Fruit fly (Drosophila melanogaster) whole organism, embryonic: ENCODE measurements around the gene Neurl4.
A peak's percentile ranks its signal among the peaks of the same experiment; 100 is the strongest.

Experiments
- CG10267 ChIP-seq: fragments of 200-800 bp; sonication (Bioruptor generic); optimal IDR thresholded peaks from 2 replicates; lab custom pipeline; 2018; ENCODE audit warnings: missing biosample characterization, mild to moderate bottlenecking, missing genetic modification characterization, moderate library complexity
- CG10366 ChIP-seq: fragments of 200-800 bp; sonication (Bioruptor generic); IDR thresholded peaks from 2 replicates; pipeline ENCODE4 v1.3.6; 2022; ENCODE audit warnings: missing biosample characterization, missing genetic modification characterization
- CG11560 ChIP-seq: fragments of 200-800 bp; sonication (Bioruptor generic); IDR thresholded peaks from 3 replicates; pipeline ENCODE4 v1.3.6; 2022; ENCODE audit warnings: missing biosample characterization, missing genetic modification characterization
- CG12769 ChIP-seq: fragments of 200-800 bp; sonication (Bioruptor generic); optimal IDR thresholded peaks from 2 replicates; lab custom pipeline; 2019; ENCODE audit warnings: missing biosample characterization, mild to moderate bottlenecking, missing genetic modification characterization, moderate library complexity
- CG13775 ChIP-seq: fragments of 200-800 bp; sonication (Bioruptor generic); optimal IDR thresholded peaks from 3 replicates; lab custom pipeline; 2017; ENCODE audit warnings: missing biosample characterization, mild to moderate bottlenecking, missing genetic modification characterization
- CG1603 ChIP-seq: fragments of 200-800 bp; sonication (Bioruptor generic); optimal IDR thresholded peaks from 2 replicates; lab custom pipeline; 2019; ENCODE audit warnings: missing biosample characterization, mild to moderate bottlenecking, missing genetic modification characterization, moderate library complexity
- CG16863 ChIP-seq: fragments of 200-800 bp; sonication (Bioruptor generic); optimal IDR thresholded peaks from 3 replicates; lab custom pipeline; 2016; ENCODE audit warnings: missing biosample characterization, missing genetic modification characterization
- CG18599 ChIP-seq: fragments of 200-800 bp; sonication (Bioruptor generic); optimal IDR thresholded peaks from 3 replicates; lab custom pipeline; 2017; ENCODE audit warnings: missing biosample characterization, missing genetic modification characterization, mild to moderate bottlenecking, moderate library complexity, missing genetic modification reagents
- CG2116 ChIP-seq: fragments of 200-800 bp; sonication (Bioruptor generic); optimal IDR thresholded peaks from 3 replicates; lab custom pipeline; 2018; ENCODE audit warnings: missing biosample characterization, mild to moderate bottlenecking, missing genetic modification characterization
- CG2199 ChIP-seq: fragments of 200-800 bp; sonication (Bioruptor generic); IDR thresholded peaks from 3 replicates; pipeline ENCODE4 v1.3.6; 2022; ENCODE audit warnings: missing biosample characterization, missing genetic modification characterization
- CG3838 ChIP-seq: fragments of 200-800 bp; sonication (Bioruptor generic); optimal IDR thresholded peaks from 3 replicates; lab custom pipeline; 2016; ENCODE audit warnings: missing biosample characterization, missing genetic modification characterization
- CG4282 ChIP-seq: fragments of 200-800 bp; sonication (Bioruptor generic); optimal IDR thresholded peaks from 2 replicates; lab custom pipeline; 2016; ENCODE audit warnings: missing biosample characterization, missing genetic modification characterization
- CG43689 ChIP-seq: fragments of 200-800 bp; sonication (Bioruptor generic); IDR thresholded peaks from 2 replicates; pipeline ENCODE4 v1.3.6; 2022; ENCODE audit warnings: missing biosample characterization, missing genetic modification characterization
- CG4424 ChIP-seq: fragments of 200-800 bp; sonication (Bioruptor generic); optimal IDR thresholded peaks from 3 replicates; lab custom pipeline; 2016; ENCODE audit warnings: missing biosample characterization, missing genetic modification characterization
- CG4820 ChIP-seq: fragments of 200-800 bp; sonication (Bioruptor generic); optimal IDR thresholded peaks from 3 replicates; lab custom pipeline; 2016; ENCODE audit warnings: missing biosample characterization, missing genetic modification characterization
- CG5180 ChIP-seq: fragments of 200-800 bp; sonication (Bioruptor generic); optimal IDR thresholded peaks from 3 replicates; lab custom pipeline; 2017; ENCODE audit warnings: missing biosample characterization, missing genetic modification characterization, mild to moderate bottlenecking, moderate library complexity, missing genetic modification reagents
- CG7556 ChIP-seq: fragments of 200-800 bp; sonication (Bioruptor generic); optimal IDR thresholded peaks from 2 replicates; lab custom pipeline; 2017; ENCODE audit warnings: missing biosample characterization, mild to moderate bottlenecking, missing genetic modification characterization
- CG8924 ChIP-seq: fragments of 200-800 bp; optimal IDR thresholded peaks from 3 replicates; lab custom pipeline; 2019; ENCODE audit warnings: missing biosample characterization, mild to moderate bottlenecking, missing genetic modification characterization, moderate library complexity
- CG9932 ChIP-seq: fragments of 200-800 bp; sonication (Bioruptor generic); IDR thresholded peaks from 2 replicates; pipeline ENCODE4 v1.3.6; 2022; ENCODE audit warnings: missing biosample characterization, missing genetic modification characterization
- CoRest ChIP-seq: fragments of 200-800 bp; sonication (Bioruptor generic); optimal IDR thresholded peaks from 3 replicates; lab custom pipeline; 2018; ENCODE audit warnings: missing biosample characterization, mild to moderate bottlenecking, missing genetic modification characterization, moderate library complexity
- CrebB ChIP-seq: fragments of 200-800 bp; sonication (Bioruptor generic); optimal IDR thresholded peaks from 3 replicates; lab custom pipeline; 2018; ENCODE audit warnings: missing biosample characterization, mild to moderate bottlenecking, missing genetic modification characterization
- Dip2 ChIP-seq: fragments of 200-800 bp; sonication (Bioruptor generic); IDR thresholded peaks from 2 replicates; pipeline ENCODE4 v1.3.6; 2022; ENCODE audit warnings: missing biosample characterization, missing genetic modification characterization
- Doc3 ChIP-seq: fragments of 200-800 bp; sonication (Bioruptor generic); IDR thresholded peaks from 3 replicates; pipeline ENCODE4 v1.3.6; 2022; ENCODE audit warnings: missing biosample characterization, missing genetic modification characterization; ENCODE audit not compliant: partially characterized antibody
- Eip74EF ChIP-seq, 2 experiments: fragments of 200-800 bp in 1 of 2; fragments of >200 bp in 1 of 2; sonication (Bioruptor generic) in 1 of 2; optimal IDR thresholded peaks; 2 replicates each; lab custom pipeline; 2017 to 2019; ENCODE audit warnings: missing biosample characterization in 2 of 2, missing genetic modification characterization in 2 of 2, mild to moderate bottlenecking in 1 of 2, moderate library complexity in 1 of 2
- Gug ChIP-seq: fragments of 200-800 bp; sonication (Bioruptor generic); IDR thresholded peaks from 4 replicates; pipeline ENCODE4 v1.3.6; 2022; ENCODE audit warnings: missing biosample characterization, missing genetic modification characterization
- Hey ChIP-seq: fragments of 200-800 bp; sonication (Bioruptor generic); optimal IDR thresholded peaks from 3 replicates; lab custom pipeline; 2018; ENCODE audit warnings: missing biosample characterization, mild to moderate bottlenecking, missing genetic modification characterization
- Lim3 ChIP-seq: fragments of 200-800 bp; sonication (Bioruptor generic); IDR thresholded peaks from 2 replicates; pipeline ENCODE4 v1.3.6; 2022; ENCODE audit warnings: missing biosample characterization, missing genetic modification characterization
- NK7.1 ChIP-seq: fragments of 200-800 bp; sonication (Bioruptor generic); optimal IDR thresholded peaks from 3 replicates; lab custom pipeline; 2016; ENCODE audit warnings: missing biosample characterization, missing genetic modification characterization
- Optix ChIP-seq: fragments of 200-800 bp; sonication (Bioruptor generic); IDR thresholded peaks from 3 replicates; pipeline ENCODE4 v1.3.6; 2022; ENCODE audit warnings: missing biosample characterization, missing genetic modification characterization
- PHDP ChIP-seq: fragments of 200-800 bp; sonication (Bioruptor generic); optimal IDR thresholded peaks from 3 replicates; lab custom pipeline; 2018; ENCODE audit warnings: missing biosample characterization, mild to moderate bottlenecking, missing genetic modification characterization, moderate library complexity
- Sry-δ ChIP-seq: fragments of 200-800 bp; sonication (Bioruptor generic); optimal IDR thresholded peaks from 2 replicates; lab custom pipeline; 2016; ENCODE audit warnings: missing biosample characterization, missing genetic modification characterization
- YL-1 ChIP-seq: fragments of 200-800 bp; sonication (Bioruptor generic); optimal IDR thresholded peaks from 3 replicates; lab custom pipeline; 2017; ENCODE audit warnings: missing biosample characterization, mild to moderate bottlenecking, missing genetic modification characterization
- ash1 ChIP-seq: fragments of 200-800 bp; sonication (Bioruptor generic); optimal IDR thresholded peaks from 2 replicates; lab custom pipeline; 2018; ENCODE audit warnings: missing biosample characterization, mild to moderate bottlenecking, missing genetic modification characterization
- bab2 ChIP-seq: fragments of 200-800 bp; sonication (Bioruptor generic); optimal IDR thresholded peaks from 2 replicates; lab custom pipeline; 2016; ENCODE audit warnings: missing biosample characterization, missing genetic modification characterization
- crp ChIP-seq, 2 experiments: fragments of 200-800 bp; sonication (Bioruptor generic); optimal IDR thresholded peaks; 2 replicates in 1 of 2; 3 replicates in 1 of 2; lab custom pipeline; 2017; ENCODE audit warnings: missing biosample characterization in 2 of 2, missing genetic modification characterization in 2 of 2, mild to moderate bottlenecking in 1 of 2, moderate library complexity in 1 of 2
- dpn ChIP-seq, 2 experiments: fragments of 200-800 bp; sonication (Bioruptor generic); optimal IDR thresholded peaks; 3 replicates each; lab custom pipeline; 2016; ENCODE audit warnings: missing biosample characterization in 2 of 2, missing genetic modification characterization in 2 of 2
- ewg ChIP-seq: fragments of 200-800 bp; sonication (Bioruptor generic); optimal IDR thresholded peaks from 3 replicates; lab custom pipeline; 2017; ENCODE audit warnings: mild to moderate bottlenecking, missing biosample characterization, missing genetic modification reagents, missing genetic modification characterization
- eyg ChIP-seq: fragments of 200-800 bp; sonication (Bioruptor generic); optimal IDR thresholded peaks from 3 replicates; lab custom pipeline; 2016; ENCODE audit warnings: missing biosample characterization, missing genetic modification characterization
- fu2 ChIP-seq: fragments of 200-800 bp; sonication (Bioruptor generic); optimal IDR thresholded peaks from 2 replicates; lab custom pipeline; 2016; ENCODE audit warnings: missing biosample characterization, missing genetic modification characterization
- gfzf ChIP-seq: fragments of 200-800 bp; sonication (Bioruptor generic); optimal IDR thresholded peaks from 2 replicates; lab custom pipeline; 2016; ENCODE audit warnings: missing biosample characterization, mild to moderate bottlenecking, missing genetic modification characterization, moderate library complexity
- gsb ChIP-seq: fragments of 200-800 bp; sonication (Bioruptor generic); IDR thresholded peaks from 2 replicates; pipeline ENCODE4 v1.3.6; 2022; ENCODE audit warnings: missing biosample characterization, missing genetic modification characterization
- lilli ChIP-seq: fragments of 200-800 bp; sonication (Bioruptor generic); optimal IDR thresholded peaks from 3 replicates; lab custom pipeline; 2016; ENCODE audit warnings: missing biosample characterization, missing genetic modification characterization
- mirr ChIP-seq: fragments of 200-800 bp; sonication (Bioruptor generic); optimal IDR thresholded peaks from 3 replicates; lab custom pipeline; 2018; ENCODE audit warnings: missing biosample characterization, mild to moderate bottlenecking, missing genetic modification characterization
- nau ChIP-seq: fragments of 200-800 bp; sonication (Bioruptor generic); optimal IDR thresholded peaks from 3 replicates; lab custom pipeline; 2017; ENCODE audit warnings: missing biosample characterization, mild to moderate bottlenecking, missing genetic modification characterization, missing genetic modification reagents
- repo ChIP-seq: fragments of 200-800 bp; sonication (Bioruptor generic); optimal IDR thresholded peaks from 2 replicates; lab custom pipeline; 2016; ENCODE audit warnings: missing biosample characterization, missing genetic modification characterization
- ro ChIP-seq: fragments of 200-800 bp; sonication (Bioruptor generic); IDR thresholded peaks from 2 replicates; pipeline ENCODE4 v1.3.6; 2022; ENCODE audit warnings: missing biosample characterization, missing genetic modification characterization
- sim ChIP-seq: fragments of 200-800 bp; sonication (Bioruptor generic); IDR thresholded peaks from 2 replicates; pipeline ENCODE4 v1.3.6; 2022; ENCODE audit warnings: missing biosample characterization, missing genetic modification characterization
- slou ChIP-seq: fragments of 200-800 bp; sonication (Bioruptor generic); optimal IDR thresholded peaks from 3 replicates; lab custom pipeline; 2016; ENCODE audit warnings: missing biosample characterization, missing genetic modification characterization
- vvl ChIP-seq: fragments of 200-800 bp; sonication (Bioruptor generic); IDR thresholded peaks from 2 replicates; pipeline ENCODE4 v1.3.6; 2022; ENCODE audit warnings: missing biosample characterization, missing genetic modification characterization
- yki ChIP-seq: fragments of >200 bp; optimal IDR thresholded peaks from 3 replicates; lab custom pipeline; 2018

Neurl4 gene

DNA sequence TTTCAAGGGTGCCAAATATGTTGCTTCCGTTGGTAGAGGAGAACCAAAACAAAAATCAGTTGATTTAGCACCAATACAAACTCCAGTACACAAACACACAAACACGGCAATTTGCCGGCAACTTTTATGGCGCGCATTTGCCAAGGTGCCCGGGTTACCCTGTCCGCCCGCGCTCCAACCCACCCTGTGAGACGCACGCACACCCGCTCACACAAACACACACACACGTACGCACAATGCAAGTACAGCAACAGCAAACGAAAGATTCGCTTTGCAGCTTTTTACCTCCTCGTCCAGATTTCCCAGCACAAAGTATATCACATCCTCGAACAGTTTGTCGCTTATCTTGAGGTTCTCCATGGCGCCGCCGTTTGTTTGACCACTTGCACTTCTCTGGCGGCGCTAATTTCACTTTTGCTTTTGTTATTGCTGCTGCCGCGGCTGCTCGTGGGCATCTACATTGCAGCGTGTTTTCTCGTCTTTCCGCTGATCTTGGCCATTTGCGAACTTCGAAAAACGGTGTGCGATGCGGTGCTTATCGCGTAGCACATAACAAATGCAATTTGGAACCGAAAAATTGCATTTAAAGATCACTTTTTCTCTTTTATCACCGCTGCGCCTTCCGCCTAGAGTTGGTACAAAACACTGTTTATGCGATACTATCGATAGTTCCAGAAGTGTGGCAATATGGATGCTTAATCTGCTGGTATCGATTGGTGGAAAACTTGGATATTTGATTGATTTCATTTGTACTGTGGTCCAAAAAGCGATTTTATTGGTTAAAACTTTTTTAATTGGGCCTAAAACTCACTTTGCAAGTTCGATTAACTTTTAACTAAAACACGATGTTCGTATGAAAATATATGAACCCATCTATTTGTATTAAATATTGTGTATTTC, 21.0 kb downstream of the Neurl4 start, which contains the start of gene Ptip (continued):
- no peak for TF ChIP-seq gsb (GFP tag; lab: Robert Waterston, UW)
- no peak for TF ChIP-seq ash1 (GFP tag; lab: Kevin White, UChicago)
- no peak for TF ChIP-seq slou (GFP tag; lab: Kevin White, UChicago)
- TF ChIP-seq CG3838: no peak
- TF ChIP-seq CG1603 (tag; lab: Kevin White, UChicago): no peak
- peak; percentile 1 for TF ChIP-seq NK7.1 (GFP tag; lab: Kevin White, UChicago)
- peak; percentile 40 for TF ChIP-seq CG10267
- TF ChIP-seq Gug: no peak; the same call in 3 of the 4 replicates
- peak; percentile 40 for TF ChIP-seq ewg
- no peak for TF ChIP-seq CG43689 (GFP tag; lab: Robert Waterston, UW)
- peak; percentile 71 for TF ChIP-seq vvl
- TF ChIP-seq CG2199 (GFP tag; lab: Robert Waterston, UW): no peak
- peak; percentile 12 to 16 for TF ChIP-seq dpn (GFP tag; optimal IDR thresholded peaks at IDR 0.05; lab: Kevin White, UChicago)
- TF ChIP-seq sim: no peak
- no peak for TF ChIP-seq PHDP
- TF ChIP-seq mirr: no peak
- no peak for TF ChIP-seq crp (GFP tag; optimal IDR thresholded peaks at IDR 0.05; lab: Kevin White, UChicago)
- TF ChIP-seq repo: no peak
- TF ChIP-seq CG4424: no peak
- no peak for TF ChIP-seq CG11560 (tag; lab: Robert Waterston, UW)
- peak; percentile 48 for TF ChIP-seq CrebB (tag; lab: Kevin White, UChicago)
- TF ChIP-seq Dip2 (GFP tag; lab: Robert Waterston, UW): no peak
- TF ChIP-seq nau (GFP tag; lab: Kevin White, UChicago): no peak
- no peak for TF ChIP-seq CG16863
- peak; percentile 47 for TF ChIP-seq CoRest
- TF ChIP-seq Eip74EF (GFP tag; optimal IDR thresholded peaks at IDR 0.05; lab: Kevin White, UChicago): no peak
- no peak for TF ChIP-seq yki (lab: Kevin White, UChicago)
- TF ChIP-seq gfzf (GFP tag; lab: Kevin White, UChicago): peak; percentile 50
- no peak for TF ChIP-seq CG13775 (GFP tag; lab: Kevin White, UChicago)
- no peak for TF ChIP-seq CG18599 (GFP tag; lab: Kevin White, UChicago)
- TF ChIP-seq Sry-δ: peak; percentile 99
- peak; percentile 87 for TF ChIP-seq Doc3
- TF ChIP-seq fu2 (GFP tag; lab: Kevin White, UChicago): peak; percentile 7
- TF ChIP-seq Optix (GFP tag; lab: Robert Waterston, UW): no peak
- peak; percentile 23 for TF ChIP-seq CG4282 (GFP tag; lab: Kevin White, UChicago)
- peak; percentile 1 for TF ChIP-seq lilli (GFP tag; lab: Kevin White, UChicago)
- TF ChIP-seq Lim3 (GFP tag; lab: Robert Waterston, UW): no peak
- peak; percentile 75 for TF ChIP-seq CG10366
- TF ChIP-seq CG4820 (GFP tag; lab: Kevin White, UChicago): no peak
- no peak for TF ChIP-seq Hey (tag; lab: Kevin White, UChicago)
- no peak for TF ChIP-seq CG7556 (GFP tag; lab: Kevin White, UChicago)
- no peak for TF ChIP-seq CG8924
- no peak for TF ChIP-seq bab2 (GFP tag; lab: Kevin White, UChicago)
- no peak for TF ChIP-seq ro
- TF ChIP-seq CG2116 (GFP tag; lab: Kevin White, UChicago): peak; percentile 91
- TF ChIP-seq CG5180 (GFP tag; lab: Kevin White, UChicago): no peak
- TF ChIP-seq CG12769 (tag; lab: Kevin White, UChicago): no peak
- TF ChIP-seq YL-1 (GFP tag; lab: Kevin White, UChicago): peak; percentile 75
- TF ChIP-seq eyg (GFP tag; lab: Kevin White, UChicago): no peak
- peak; percentile 67 for TF ChIP-seq CG9932 (GFP tag; lab: Robert Waterston, UW)
